Worm (Caenorhabditis elegans): ENCODE results near the gene ZK673.1.
A peak's percentile ranks its signal among the peaks of the same experiment; 100 is the strongest.

ZK673.1 gene

ce11 chrII:10421941-10422340, 21.0 kb upstream of the ZK673.1 start, which contains the start of gene frpr-21:
Gene frpr-21, minus strand, starts transcription at chrII:10422041.
- TF ChIP-seq hnd-1 (tag; optimal IDR thresholded peaks at IDR 0.05) (no peak), sea-1 (GFP tag; conservative IDR thresholded peaks at IDR 0.05) (no peak), hmg-4 (GFP tag; optimal IDR thresholded peaks at IDR 0.05) (no peak), flt-1 (GFP tag; IDR thresholded peaks at IDR 0.05) (no peak), hmbx-1 (tag; optimal IDR thresholded peaks at IDR 0.05) (no peak), B0310.2 (tag; optimal IDR thresholded peaks at IDR 0.05) (no peak), ceh-13 (GFP tag; optimal IDR thresholded peaks at IDR 0.05) (no peak), tbx-37 (GFP tag; conservative IDR thresholded peaks at IDR 0.05) (no peak), scrt-1 (GFP tag; IDR thresholded peaks at IDR 0.05) (no peak)

ce11 chrII:10435836-10436235, 7.1 kb upstream of the ZK673.1 start, which contains the start of gene cut-4:
Gene cut-4, plus strand, starts transcription at chrII:10436136.
- TF ChIP-seq pes-1 (GFP tag; IDR thresholded peaks at IDR 0.05): no peak
- TF ChIP-seq B0310.2 (tag; optimal IDR thresholded peaks at IDR 0.05): no peak
- TF ChIP-seq scrt-1 (GFP tag; IDR thresholded peaks at IDR 0.05): no peak
- no peak for TF ChIP-seq flt-1 (GFP tag; IDR thresholded peaks at IDR 0.05)
- TF ChIP-seq hmbx-1 (tag; optimal IDR thresholded peaks at IDR 0.05): no peak
- TF ChIP-seq ceh-36 (tag; optimal IDR thresholded peaks at IDR 0.05): no peak
- TF ChIP-seq F13C5.2 (tag; optimal IDR thresholded peaks at IDR 0.05): no peak
- no peak for TF ChIP-seq tbx-11 (GFP tag; IDR thresholded peaks at IDR 0.05)
- no peak for TF ChIP-seq hnd-1 (tag; optimal IDR thresholded peaks at IDR 0.05)
- no peak for TF ChIP-seq tra-4 (tag; optimal IDR thresholded peaks at IDR 0.05)
- TF ChIP-seq ets-7 (tag; optimal IDR thresholded peaks at IDR 0.05): no peak
- TF ChIP-seq ama-1 (optimal IDR thresholded peaks at IDR 0.05): no peak
- TF ChIP-seq ceh-13 (GFP tag; optimal IDR thresholded peaks at IDR 0.05): no peak
- no peak for TF ChIP-seq sea-1 (GFP tag; conservative IDR thresholded peaks at IDR 0.05)

DNA sequence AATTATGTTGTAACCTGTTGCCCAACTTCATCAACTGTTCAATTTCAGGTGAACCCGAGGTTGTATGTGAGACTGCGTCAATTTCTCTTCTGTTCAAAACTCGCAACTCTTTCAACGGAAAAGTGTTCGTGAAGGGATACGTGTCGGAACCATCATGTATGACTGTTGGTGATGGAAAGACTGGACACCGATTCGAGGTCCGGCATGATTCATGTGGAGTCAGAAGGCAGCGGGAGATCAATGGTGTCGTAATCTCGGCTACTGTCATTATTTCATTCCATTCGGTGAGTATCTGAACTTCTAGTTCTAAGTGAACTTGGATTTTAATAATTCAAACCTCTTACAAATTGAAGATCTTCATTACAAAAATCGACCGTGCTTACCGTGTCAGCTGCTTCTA, 5.1 kb upstream of the ZK673.1 start:
- TF ChIP-seq hmg-4 (GFP tag; optimal IDR thresholded peaks at IDR 0.05) (no peak), tbx-37 (GFP tag; conservative IDR thresholded peaks at IDR 0.05) (no peak), scrt-1 (GFP tag; IDR thresholded peaks at IDR 0.05) (no peak)

DNA sequence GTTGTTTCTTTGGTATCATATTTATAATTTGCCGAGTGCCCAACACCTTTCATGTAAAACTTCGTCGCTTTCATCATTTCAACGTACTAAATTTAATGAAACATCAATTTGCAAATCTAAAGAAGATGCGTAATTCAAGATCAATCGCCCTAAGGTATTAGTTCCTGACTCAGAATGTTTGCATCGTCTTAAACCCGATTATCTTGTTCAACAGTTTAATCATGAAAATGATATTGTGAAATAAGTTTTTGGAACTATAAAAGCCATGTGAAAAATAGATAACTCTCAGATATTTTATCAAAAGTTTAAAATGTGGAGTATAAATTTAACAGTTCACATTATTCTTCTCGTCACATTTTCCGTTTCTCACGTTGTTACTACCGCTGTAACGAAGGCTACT, 3.0 kb upstream of the ZK673.1 start, which contains the start of gene E04D5.4:
Gene E04D5.4, plus strand, starts transcription at position 301 of the 400 bp plus-strand sequence.
- TF ChIP-seq ceh-13 (GFP tag; optimal IDR thresholded peaks at IDR 0.05) (no peak), ets-7 (tag; optimal IDR thresholded peaks at IDR 0.05) (no peak), hmg-4 (GFP tag; optimal IDR thresholded peaks at IDR 0.05) (no peak), pes-1 (GFP tag; IDR thresholded peaks at IDR 0.05) (no peak)

ce11 chrII:10443898-10444297, 952 bp downstream of the ZK673.1 start:
- no peak for TF ChIP-seq tbx-37 (GFP tag; conservative IDR thresholded peaks at IDR 0.05)
- TF ChIP-seq B0310.2 (tag; optimal IDR thresholded peaks at IDR 0.05): no peak
- TF ChIP-seq ceh-13 (GFP tag; optimal IDR thresholded peaks at IDR 0.05): no peak
- no peak for TF ChIP-seq ama-1 (optimal IDR thresholded peaks at IDR 0.05)
- no peak for TF ChIP-seq hmbx-1 (tag; optimal IDR thresholded peaks at IDR 0.05)
- TF ChIP-seq ets-7 (tag; optimal IDR thresholded peaks at IDR 0.05): no peak
- no peak for TF ChIP-seq F13C5.2 (tag; optimal IDR thresholded peaks at IDR 0.05)
- TF ChIP-seq pes-1 (GFP tag; IDR thresholded peaks at IDR 0.05): no peak

DNA sequence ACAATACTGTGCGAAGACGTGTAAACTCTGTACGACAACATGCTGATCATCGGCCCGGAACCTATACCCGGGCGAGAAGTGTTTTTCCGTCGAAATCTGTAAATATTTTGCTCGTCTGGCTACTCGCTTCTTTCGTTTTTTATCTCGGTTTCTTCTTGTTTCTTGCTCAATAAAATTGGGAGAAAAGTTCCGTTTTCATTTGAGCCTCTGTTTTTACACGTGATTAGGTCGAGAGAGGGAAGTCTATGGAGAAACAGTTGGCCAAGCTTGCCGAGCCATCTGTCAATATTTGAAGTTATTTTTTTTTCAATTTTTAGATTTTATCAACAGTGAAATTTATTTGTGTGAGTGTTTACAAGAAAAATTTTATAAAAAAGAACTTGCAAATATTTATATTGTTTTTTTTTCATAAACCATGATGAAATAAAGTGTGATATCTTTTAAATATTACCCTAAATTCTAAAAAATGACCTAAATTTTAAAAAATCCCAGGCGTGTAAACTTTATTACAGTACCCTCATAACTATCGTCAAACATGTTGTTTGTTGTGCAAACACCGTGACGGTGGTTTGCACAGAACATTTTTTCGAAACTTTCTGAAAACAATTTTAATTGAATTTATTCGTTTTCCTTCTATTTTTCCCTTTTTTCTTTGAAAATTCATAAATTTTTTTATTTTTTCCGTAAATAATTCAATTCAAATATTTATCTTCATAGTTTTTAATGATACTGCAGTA, 2.2 kb downstream of the ZK673.1 start:
- TF ChIP-seq pes-1 (GFP tag; IDR thresholded peaks at IDR 0.05) (no peak), tbx-11 (GFP tag; IDR thresholded peaks at IDR 0.05) (no peak)

DNA sequence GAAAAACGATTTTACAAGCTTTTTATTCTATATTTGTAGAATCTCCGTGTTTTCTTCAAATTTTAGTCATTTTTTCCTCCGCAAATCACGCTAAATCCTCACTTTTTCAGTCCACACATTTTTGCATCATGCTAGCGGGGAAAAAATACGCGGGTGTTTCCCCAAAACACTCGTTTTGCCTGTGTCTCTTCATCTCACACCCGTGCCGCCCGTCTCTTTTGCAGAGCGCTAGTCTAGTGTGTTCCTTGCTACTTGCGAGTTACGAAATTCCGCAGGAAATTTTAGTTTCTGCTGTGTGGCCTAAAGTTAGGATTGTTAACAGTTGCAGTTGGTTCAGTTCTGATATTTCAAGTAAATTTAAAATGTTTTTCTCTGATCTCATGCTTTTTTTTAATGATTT, 2.8 kb downstream of the ZK673.1 start:
- TF ChIP-seq aly-1 (tag; optimal IDR thresholded peaks at IDR 0.05) (no peak), B0310.2 (tag; optimal IDR thresholded peaks at IDR 0.05) (no peak), tbx-37 (GFP tag; conservative IDR thresholded peaks at IDR 0.05) (no peak), flt-1 (GFP tag; IDR thresholded peaks at IDR 0.05) (no peak), tra-4 (tag; optimal IDR thresholded peaks at IDR 0.05) (no peak), tbx-11 (GFP tag; IDR thresholded peaks at IDR 0.05) (0 out of 2 replicates have a peak, but pooled peaks have one; percentile 27), ceh-36 (tag; optimal IDR thresholded peaks at IDR 0.05) (no peak), scrt-1 (GFP tag; IDR thresholded peaks at IDR 0.05) (no peak), ama-1 (optimal IDR thresholded peaks at IDR 0.05) (no peak), hnd-1 (tag; optimal IDR thresholded peaks at IDR 0.05) (no peak), hmg-4 (GFP tag; optimal IDR thresholded peaks at IDR 0.05) (peak; percentile 11), F13C5.2 (tag; optimal IDR thresholded peaks at IDR 0.05) (no peak), sea-1 (GFP tag; conservative IDR thresholded peaks at IDR 0.05) (no peak), ets-7 (tag; optimal IDR thresholded peaks at IDR 0.05) (no peak), hmbx-1 (tag; optimal IDR thresholded peaks at IDR 0.05) (no peak), ceh-13 (GFP tag; optimal IDR thresholded peaks at IDR 0.05) (no peak), pes-1 (GFP tag; IDR thresholded peaks at IDR 0.05) (no peak)

ce11 chrII:10446300-10446699, 3.4 kb downstream of the ZK673.1 start:
- TF ChIP-seq flt-1 (GFP tag; IDR thresholded peaks at IDR 0.05) (no peak), tbx-11 (GFP tag; IDR thresholded peaks at IDR 0.05) (no peak), ceh-13 (GFP tag; optimal IDR thresholded peaks at IDR 0.05) (no peak), F13C5.2 (tag; optimal IDR thresholded peaks at IDR 0.05) (no peak), scrt-1 (GFP tag; IDR thresholded peaks at IDR 0.05) (no peak), ets-7 (tag; optimal IDR thresholded peaks at IDR 0.05) (no peak), ama-1 (optimal IDR thresholded peaks at IDR 0.05) (no peak), hnd-1 (tag; optimal IDR thresholded peaks at IDR 0.05) (no peak), sea-1 (GFP tag; conservative IDR thresholded peaks at IDR 0.05) (no peak), B0310.2 (tag; optimal IDR thresholded peaks at IDR 0.05) (no peak), ceh-36 (tag; optimal IDR thresholded peaks at IDR 0.05) (no peak), tbx-37 (GFP tag; conservative IDR thresholded peaks at IDR 0.05) (no peak), pes-1 (GFP tag; IDR thresholded peaks at IDR 0.05) (no peak), hmg-4 (GFP tag; optimal IDR thresholded peaks at IDR 0.05) (no peak), hmbx-1 (tag; optimal IDR thresholded peaks at IDR 0.05) (no peak), aly-1 (tag; optimal IDR thresholded peaks at IDR 0.05) (no peak), tra-4 (tag; optimal IDR thresholded peaks at IDR 0.05) (no peak)

All from whole organism, early embryonic.